Worm (Caenorhabditis elegans) whole organism, L3 larva: ENCODE data around the gene K08E4.2.

ENCODE experiments used
- ZK546.5 ChIP-seq: sonication (generic microtip); optimal IDR thresholded peaks from 2 replicates; lab custom pipeline; 2017; ENCODE audit warnings: missing biosample characterization, missing genetic modification characterization
- aly-2 ChIP-seq: fragments of 150-350 bp; optimal IDR thresholded peaks from 2 replicates; lab custom pipeline; 2014; ENCODE audit warnings: missing biosample characterization, missing genetic modification characterization
- ama-1 ChIP-seq: fragments of 150-350 bp; optimal IDR thresholded peaks from 2 replicates; lab custom pipeline; 2018
- ceh-16 ChIP-seq: sonication (generic microtip); optimal IDR thresholded peaks from 2 replicates; lab custom pipeline; 2017; ENCODE audit warnings: missing biosample characterization, missing genetic modification characterization
- ceh-28 ChIP-seq: fragments of 150-350 bp; optimal IDR thresholded peaks from 2 replicates; lab custom pipeline; 2014; ENCODE audit warnings: missing biosample characterization, missing genetic modification reagents, missing genetic modification characterization
- ceh-82 ChIP-seq: fragments of 150-350 bp; optimal IDR thresholded peaks from 2 replicates; lab custom pipeline; 2014; ENCODE audit warnings: missing biosample characterization, missing genetic modification characterization
- ceh-9 ChIP-seq: sonication (generic microtip); optimal IDR thresholded peaks from 2 replicates; lab custom pipeline; 2018; ENCODE audit warnings: missing biosample characterization, missing genetic modification characterization
- daf-12 ChIP-seq: fragments of 150-350 bp; optimal IDR thresholded peaks from 2 replicates; lab custom pipeline; 2014; ENCODE audit warnings: missing biosample characterization, missing genetic modification reagents, missing genetic modification characterization
- egl-27 ChIP-seq: sonication (generic microtip); optimal IDR thresholded peaks from 4 replicates; lab custom pipeline; 2017; ENCODE audit warnings: missing biosample characterization, missing genetic modification reagents, missing genetic modification characterization
- egl-5 ChIP-seq: fragments of 150-350 bp; optimal IDR thresholded peaks from 2 replicates; lab custom pipeline; 2017; ENCODE audit warnings: missing biosample characterization, missing genetic modification reagents, missing genetic modification characterization, inconsistent platforms
- elt-1 ChIP-seq: fragments of 150-350 bp; optimal IDR thresholded peaks from 2 replicates; lab custom pipeline; 2014; ENCODE audit warnings: missing biosample characterization, missing genetic modification characterization
- elt-2 ChIP-seq: sonication (generic microtip); optimal IDR thresholded peaks from 2 replicates; lab custom pipeline; 2016; ENCODE audit warnings: missing genetic modification reagents, mild to moderate bottlenecking, missing genetic modification characterization, missing compliant biosample characterization
- elt-3 ChIP-seq, 3 experiments: fragments of 150-350 bp in 1 of 3; sonication (generic microtip) in 2 of 3; optimal IDR thresholded peaks; 2 replicates in 2 of 3; 4 replicates in 1 of 3; lab custom pipeline; 2014 to 2017; ENCODE audit warnings: missing biosample characterization in 3 of 3, missing genetic modification characterization in 3 of 3
- eor-1 ChIP-seq, 2 experiments: fragments of 150-350 bp; optimal IDR thresholded peaks; 2 replicates each; lab custom pipeline; 2014 to 2018; ENCODE audit warnings: missing biosample characterization in 2 of 2, missing genetic modification characterization in 2 of 2
- fkh-10 ChIP-seq: sonication (generic microtip); optimal IDR thresholded peaks from 2 replicates; lab custom pipeline; 2017; ENCODE audit warnings: missing biosample characterization, missing genetic modification reagents, missing genetic modification characterization
- fkh-2 ChIP-seq: fragments of 150-350 bp; optimal IDR thresholded peaks from 2 replicates; lab custom pipeline; 2014; ENCODE audit warnings: missing biosample characterization, missing genetic modification reagents, missing genetic modification characterization
- fos-1 ChIP-seq: fragments of 150-350 bp; optimal IDR thresholded peaks from 2 replicates; lab custom pipeline; 2014; ENCODE audit warnings: missing biosample characterization, missing genetic modification characterization
- hmg-11 ChIP-seq: sonication (generic microtip); optimal IDR thresholded peaks from 2 replicates; lab custom pipeline; 2016; ENCODE audit warnings: missing genetic modification characterization, missing compliant biosample characterization
- jun-1 ChIP-seq: fragments of 150-350 bp; optimal IDR thresholded peaks from 2 replicates; lab custom pipeline; 2014; ENCODE audit warnings: missing biosample characterization, missing genetic modification reagents, missing genetic modification characterization
- lin-15B ChIP-seq: fragments of 150-350 bp; optimal IDR thresholded peaks from 2 replicates; lab custom pipeline; 2014; ENCODE audit warnings: missing biosample characterization, missing genetic modification characterization
- lin-39 ChIP-seq: fragments of 150-350 bp; optimal IDR thresholded peaks from 2 replicates; lab custom pipeline; 2018; ENCODE audit warnings: missing biosample characterization, missing genetic modification reagents, missing genetic modification characterization
- mml-1 ChIP-seq: fragments of 150-350 bp; sonication (generic microtip); optimal IDR thresholded peaks from 3 replicates; lab custom pipeline; 2014; ENCODE audit warnings: missing biosample characterization, missing genetic modification characterization
- nfya-1 ChIP-seq: sonication (generic microtip); optimal IDR thresholded peaks from 2 replicates; lab custom pipeline; 2017; ENCODE audit warnings: missing genetic modification characterization, mild to moderate bottlenecking, missing compliant biosample characterization, antibody characterized with exemption, moderate library complexity; ENCODE audit not compliant: insufficient read depth
- nhr-11 ChIP-seq: fragments of 150-350 bp; optimal IDR thresholded peaks from 2 replicates; lab custom pipeline; 2014; ENCODE audit warnings: missing biosample characterization, missing genetic modification characterization
- nhr-12 ChIP-seq: fragments of 150-350 bp; optimal IDR thresholded peaks from 2 replicates; lab custom pipeline; 2014; ENCODE audit warnings: missing biosample characterization, missing genetic modification characterization
- nhr-23 ChIP-seq: fragments of 150-350 bp; optimal IDR thresholded peaks from 2 replicates; lab custom pipeline; 2014; ENCODE audit warnings: missing biosample characterization, missing genetic modification reagents, missing genetic modification characterization
- nhr-237 ChIP-seq: fragments of 150-350 bp; optimal IDR thresholded peaks from 2 replicates; lab custom pipeline; 2014; ENCODE audit warnings: missing biosample characterization, missing genetic modification characterization
- nhr-25 ChIP-seq: sonication (generic microtip); optimal IDR thresholded peaks from 2 replicates; lab custom pipeline; 2017; ENCODE audit warnings: missing biosample characterization, missing genetic modification characterization
- nhr-28 ChIP-seq: fragments of 150-350 bp; optimal IDR thresholded peaks from 2 replicates; lab custom pipeline; 2014; ENCODE audit warnings: missing biosample characterization, missing genetic modification characterization
- nhr-67 ChIP-seq: fragments of 150-350 bp; optimal IDR thresholded peaks from 2 replicates; lab custom pipeline; 2014; ENCODE audit warnings: missing biosample characterization, missing genetic modification characterization
- nhr-76 ChIP-seq: fragments of 150-350 bp; sonication (generic microtip); optimal IDR thresholded peaks from 5 replicates; lab custom pipeline; 2014; ENCODE audit warnings: missing biosample characterization, missing genetic modification characterization
- nhr-77 ChIP-seq: fragments of 150-350 bp; optimal IDR thresholded peaks from 2 replicates; lab custom pipeline; 2014; ENCODE audit warnings: missing biosample characterization, missing genetic modification characterization
- pha-4 ChIP-seq: fragments of 150-350 bp; optimal IDR thresholded peaks from 2 replicates; lab custom pipeline; 2014; ENCODE audit warnings: missing biosample characterization, missing genetic modification reagents, missing genetic modification characterization
- pqm-1 ChIP-seq: fragments of 150-350 bp; optimal IDR thresholded peaks from 2 replicates; lab custom pipeline; 2017; ENCODE audit warnings: missing biosample characterization, missing genetic modification characterization, inconsistent platforms
- sea-2 ChIP-seq: fragments of 150-350 bp; sonication (generic microtip); optimal IDR thresholded peaks from 4 replicates; lab custom pipeline; 2014; ENCODE audit warnings: missing biosample characterization, missing genetic modification reagents, missing genetic modification characterization
- skn-1 ChIP-seq: fragments of 150-350 bp; optimal IDR thresholded peaks from 2 replicates; lab custom pipeline; 2014; ENCODE audit warnings: missing biosample characterization, missing genetic modification characterization
- snpc-4 ChIP-seq: fragments of 150-350 bp; optimal IDR thresholded peaks from 2 replicates; lab custom pipeline; 2014; ENCODE audit warnings: missing biosample characterization, missing genetic modification characterization
- tbx-2 ChIP-seq: sonication (generic microtip); optimal IDR thresholded peaks from 2 replicates; lab custom pipeline; 2016; ENCODE audit warnings: mild to moderate bottlenecking, missing genetic modification characterization, missing compliant biosample characterization
- unc-39 ChIP-seq: sonication (generic microtip); optimal IDR thresholded peaks from 4 replicates; lab custom pipeline; 2017; ENCODE audit warnings: missing biosample characterization, missing genetic modification characterization
- unc-62 ChIP-seq: fragments of 150-350 bp; sonication (generic microtip); optimal IDR thresholded peaks from 4 replicates; lab custom pipeline; 2014; ENCODE audit warnings: missing biosample characterization, missing genetic modification reagents, missing genetic modification characterization
- zag-1 ChIP-seq: fragments of 150-350 bp; optimal IDR thresholded peaks from 2 replicates; lab custom pipeline; 2014; ENCODE audit warnings: missing biosample characterization, missing genetic modification characterization
- ztf-11 ChIP-seq: fragments of 150-350 bp; optimal IDR thresholded peaks from 2 replicates; lab custom pipeline; 2014; ENCODE audit warnings: missing biosample characterization, missing genetic modification characterization

Gene K08E4.2

DNA sequence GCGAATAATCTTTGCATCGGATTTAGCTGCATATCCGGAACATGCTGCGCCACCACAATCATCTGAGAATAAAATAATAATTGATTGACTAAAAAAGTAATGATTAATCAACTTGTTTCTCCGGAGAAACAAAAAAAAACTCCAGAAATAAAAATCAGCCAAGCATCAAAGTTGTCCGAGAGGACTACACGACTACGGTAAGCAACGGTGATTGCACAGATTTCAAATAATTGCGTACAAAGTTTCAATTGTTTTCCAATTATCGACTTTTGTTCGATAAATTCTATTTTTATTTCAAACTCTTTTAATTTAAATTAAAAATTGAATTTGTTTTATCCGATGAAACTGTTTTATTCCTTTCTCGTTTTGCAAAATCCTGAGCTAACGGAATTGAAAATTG, 36.9 kb upstream of the K08E4.2 start, which contains the start of gene cpsf-4:
TSS of gene cpsf-4 (minus strand) at position 62 of the 400 bp plus-strand sequence.
- TF ChIP-seq snpc-4 (tag; lab: Kevin White, UChicago) (no peak), ztf-11 (tag; lab: Kevin White, UChicago) (no peak), tbx-2 (tag; lab: Kevin White, UChicago) (no peak), ceh-82 (tag; lab: Kevin White, UChicago) (no peak), nhr-67 (tag; lab: Kevin White, UChicago) (no peak), ceh-9 (tag; lab: Kevin White, UChicago) (no peak), fkh-2 (tag; lab: Kevin White, UChicago) (no peak), nhr-28 (tag; lab: Kevin White, UChicago) (no peak), zag-1 (tag; lab: Kevin White, UChicago) (no peak), egl-27 (tag; lab: Kevin White, UChicago) (no peak), pqm-1 (tag; lab: Kevin White, UChicago) (no peak), lin-15B (tag; lab: Kevin White, UChicago) (no peak)

DNA sequence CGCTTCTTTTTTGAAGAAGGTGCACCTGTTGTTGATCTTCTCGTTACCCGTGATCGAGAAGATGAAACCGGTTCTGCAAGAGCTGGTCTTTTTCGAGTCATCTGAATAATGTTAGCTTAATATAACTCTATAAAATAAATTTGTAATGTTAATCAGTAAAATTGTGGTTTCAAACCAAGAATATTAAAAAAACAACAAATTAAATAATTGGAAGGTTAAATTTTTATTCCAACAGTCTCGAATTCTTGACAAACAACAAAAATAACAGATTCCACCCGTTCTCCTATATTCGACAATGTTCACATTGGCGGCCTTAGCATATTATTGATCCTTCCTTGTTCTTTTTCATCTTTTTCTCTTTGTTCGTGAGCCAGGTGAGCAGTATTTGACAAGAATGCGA, 35.7 kb upstream of the K08E4.2 start, which contains the start of gene mig-32:
TSS of gene mig-32 (minus strand) at position 101 of the 400 bp plus-strand sequence.
- TF ChIP-seq nhr-77 (tag; lab: Kevin White, UChicago) (no peak), pqm-1 (tag; lab: Kevin White, UChicago) (no peak), nhr-67 (tag; lab: Kevin White, UChicago) (no peak), elt-3 (tag; optimal IDR thresholded peaks at IDR 0.05; lab: Kevin White, UChicago) (no peak), mml-1 (tag; lab: Kevin White, UChicago) (no peak), nhr-76 (tag; lab: Kevin White, UChicago) (no peak), lin-15B (tag; lab: Kevin White, UChicago) (no peak), nhr-237 (no peak), ceh-16 (tag; lab: Kevin White, UChicago) (no peak), ceh-28 (tag; lab: Kevin White, UChicago) (no peak), fos-1 (no peak), eor-1 (tag; optimal IDR thresholded peaks at IDR 0.05; lab: Kevin White, UChicago) (no peak), nhr-23 (tag; lab: Kevin White, UChicago) (no peak), unc-39 (tag; lab: Kevin White, UChicago) (no peak), skn-1 (no peak), ceh-82 (tag; lab: Kevin White, UChicago) (no peak)

DNA sequence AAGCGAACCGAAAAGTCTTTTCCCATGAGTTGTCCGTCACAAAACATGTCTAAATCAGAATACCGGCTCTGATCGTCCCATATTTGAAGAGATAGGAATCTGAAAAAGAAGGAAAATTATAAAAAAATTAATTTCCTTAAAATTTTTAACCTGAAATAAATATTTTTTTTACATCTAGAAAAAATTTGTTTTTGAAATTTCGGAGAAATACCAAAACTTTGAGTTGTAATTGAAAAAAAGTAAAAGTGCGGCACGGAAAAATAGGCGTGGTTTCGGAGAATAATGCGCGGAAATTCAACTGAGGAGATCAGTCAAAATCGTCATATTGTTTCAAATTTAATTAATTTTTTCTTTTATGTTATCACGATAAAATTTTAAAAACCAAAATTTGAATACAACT, 33.1 kb upstream of the K08E4.2 start, which contains the start of gene F11A10.6:
TSS of gene F11A10.6 (minus strand) at position 101 of the 400 bp plus-strand sequence.
- no peak for TF ChIP-seq fkh-10 (GFP tag; lab: Kevin White, UChicago)
- TF ChIP-seq fos-1 = no peak
- TF ChIP-seq nhr-11 = no peak
- TF ChIP-seq elt-2 = no peak
- no peak for TF ChIP-seq nhr-12 (tag; lab: Kevin White, UChicago)
- TF ChIP-seq lin-39 (tag; lab: Kevin White, UChicago) = no peak
- no peak for TF ChIP-seq tbx-2 (tag; lab: Kevin White, UChicago)
- TF ChIP-seq nhr-237 = no peak

DNA sequence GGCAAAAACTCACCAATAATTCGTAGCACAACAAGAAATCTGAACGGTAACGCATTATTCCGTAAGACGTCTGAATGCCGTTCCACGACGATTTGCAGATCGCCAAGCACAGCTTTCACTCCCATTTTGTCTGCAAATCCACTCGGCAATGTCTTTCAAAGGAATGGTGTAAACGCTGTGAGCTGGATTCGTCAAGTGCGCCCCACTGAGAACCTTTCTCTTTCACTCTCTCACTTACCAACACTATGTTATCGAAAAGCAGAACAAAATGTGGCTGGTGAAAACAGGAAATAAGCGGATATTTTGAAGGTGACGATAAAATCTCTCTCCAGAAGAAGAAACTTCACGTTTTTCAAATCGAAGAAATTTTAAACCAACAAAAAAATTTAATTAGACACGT, 32.4 kb upstream of the K08E4.2 start:
- TF ChIP-seq sea-2 (GFP tag; lab: Kevin White, UChicago) (no peak), nhr-77 (tag; lab: Kevin White, UChicago) (no peak), nhr-25 (peak; percentile 65), lin-15B (tag; lab: Kevin White, UChicago) (peak; percentile 81), elt-1 (tag; lab: Kevin White, UChicago) (no peak), hmg-11 (tag; lab: Kevin White, UChicago) (no peak), fos-1 (no peak), nfya-1 (peak; percentile 61), ama-1 (no peak), tbx-2 (tag; lab: Kevin White, UChicago) (no peak), fkh-2 (tag; lab: Kevin White, UChicago) (no peak), daf-12 (no peak), pha-4 (peak; percentile 69), nhr-28 (tag; lab: Kevin White, UChicago) (no peak), skn-1 (peak; percentile 31), jun-1 (tag; lab: Kevin White, UChicago) (no peak), egl-5 (tag; lab: Kevin White, UChicago) (peak; percentile 26), ceh-16 (tag; lab: Kevin White, UChicago) (no peak), ZK546.5 (no peak), aly-2 (tag; lab: Kevin White, UChicago) (no peak), pqm-1 (tag; lab: Kevin White, UChicago) (no peak), lin-39 (tag; lab: Kevin White, UChicago) (peak; percentile 35), unc-62 (no peak), ceh-82 (tag; lab: Kevin White, UChicago) (no peak), snpc-4 (tag; lab: Kevin White, UChicago) (peak; percentile 24), nhr-237 (no peak)
